Fruit fly (Drosophila melanogaster) whole organism, prepupa: ENCODE data around the gene CG10428.

Source experiments
- CG15336 ChIP-seq: fragments of 200-800 bp; sonication (Bioruptor generic); IDR thresholded peaks from 2 replicates; pipeline ENCODE4 v1.3.6; 2022; ENCODE audit warnings: missing biosample characterization, missing genetic modification characterization
- CG6792 ChIP-seq: fragments of 200-800 bp; sonication (Bioruptor generic); optimal IDR thresholded peaks from 3 replicates; lab custom pipeline; 2016; ENCODE audit warnings: missing biosample characterization, missing genetic modification characterization
- CG7368 ChIP-seq: fragments of 200-800 bp; sonication (Bioruptor generic); optimal IDR thresholded peaks from 3 replicates; lab custom pipeline; 2016; ENCODE audit warnings: missing biosample characterization, missing genetic modification characterization
- CG8119 ChIP-seq: fragments of 200-800 bp; sonication (Bioruptor generic); IDR thresholded peaks from 3 replicates; pipeline ENCODE4 v1.3.6; 2022; ENCODE audit warnings: missing biosample characterization, missing genetic modification characterization
- Eip75B ChIP-seq: fragments of 200-800 bp; sonication (Bioruptor generic); optimal IDR thresholded peaks from 3 replicates; lab custom pipeline; 2016; ENCODE audit warnings: missing biosample characterization, missing genetic modification characterization
- Ets96B ChIP-seq: fragments of 200-800 bp; optimal IDR thresholded peaks from 2 replicates; lab custom pipeline; 2019; ENCODE audit warnings: missing biosample characterization, mild to moderate bottlenecking, missing genetic modification characterization, moderate library complexity
- Lpt ChIP-seq: fragments of 200-800 bp; sonication (Bioruptor generic); optimal IDR thresholded peaks from 3 replicates; lab custom pipeline; 2016; ENCODE audit warnings: missing biosample characterization, missing genetic modification characterization
- Met ChIP-seq: fragments of 200-800 bp; sonication (Bioruptor generic); optimal IDR thresholded peaks from 3 replicates; lab custom pipeline; 2016; ENCODE audit warnings: missing biosample characterization, missing genetic modification characterization
- Sox102F ChIP-seq: fragments of 200-800 bp; sonication (Bioruptor generic); optimal IDR thresholded peaks from 2 replicates; lab custom pipeline; 2016; ENCODE audit warnings: missing biosample characterization, mild to moderate bottlenecking, missing genetic modification characterization
- acj6 ChIP-seq: fragments of 200-800 bp; sonication (Bioruptor generic); optimal IDR thresholded peaks from 3 replicates; lab custom pipeline; 2016; ENCODE audit warnings: missing biosample characterization, missing genetic modification characterization
- dsx ChIP-seq: fragments of 200-800 bp; optimal IDR thresholded peaks from 3 replicates; lab custom pipeline; 2019; ENCODE audit warnings: missing biosample characterization, mild to moderate bottlenecking, missing genetic modification characterization, moderate library complexity; ENCODE audit not compliant: poor library complexity, severe bottlenecking
- esn ChIP-seq: fragments of 200-800 bp; sonication (Bioruptor generic); optimal IDR thresholded peaks from 2 replicates; lab custom pipeline; 2016; ENCODE audit warnings: missing biosample characterization, mild to moderate bottlenecking, missing genetic modification characterization, moderate library complexity
- spab ChIP-seq: fragments of 200-800 bp; sonication (Bioruptor generic); optimal IDR thresholded peaks from 2 replicates; lab custom pipeline; 2017; ENCODE audit warnings: missing biosample characterization, mild to moderate bottlenecking, missing genetic modification characterization, missing genetic modification reagents

DNA sequence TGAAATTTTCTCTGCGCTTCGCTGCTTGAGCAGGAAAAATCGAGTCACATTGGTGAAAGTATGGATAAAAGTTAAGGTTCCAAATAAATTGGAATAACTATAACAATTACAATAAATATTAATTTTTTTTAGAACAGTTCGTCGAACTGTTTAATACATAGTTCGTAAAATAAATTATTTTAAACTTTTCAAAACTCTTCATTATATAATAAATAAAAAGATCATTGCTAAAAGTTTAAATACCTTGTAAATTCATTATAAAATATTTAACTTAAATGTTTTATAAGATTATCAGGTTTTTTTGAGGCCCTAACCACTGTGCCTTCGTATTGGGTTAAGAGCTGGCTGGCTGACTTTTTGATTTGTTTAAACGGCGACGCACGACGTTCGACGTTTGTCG, 29.2 kb upstream of the CG10428 start:
- TF ChIP-seq CG7368 (GFP tag; lab: Kevin White, UChicago) (no peak), Sox102F (GFP tag; lab: Kevin White, UChicago) (no peak), spab (GFP tag; lab: Kevin White, UChicago) (no peak), dsx (GFP tag; lab: Kevin White, UChicago) (no peak), Eip75B (no peak), CG8119 (GFP tag; lab: Robert Waterston, UW) (no peak), Met (GFP tag; lab: Kevin White, UChicago) (no peak), Lpt (no peak), CG15336 (GFP tag; lab: Robert Waterston, UW) (no peak), acj6 (no peak), Ets96B (tag; lab: Kevin White, UChicago) (no peak), CG6792 (GFP tag; lab: Kevin White, UChicago) (no peak), esn (no peak)
